Worm (Caenorhabditis elegans) whole organism, midembryonic: Measurements from ENCODE around the gene nhr-246.

Source experiments
- klf-2 ChIP-seq: fragments of 200-800 bp; sonication (Bioruptor generic); conservative IDR thresholded peaks from 2 replicates; pipeline ENCODE4 v1.3.6; 2022; ENCODE audit warnings: missing genetic modification reagents, missing genetic modification characterization, missing compliant biosample characterization
- med-1 ChIP-seq: sonication (generic microtip); optimal IDR thresholded peaks from 2 replicates; lab custom pipeline; 2017; ENCODE audit warnings: missing genetic modification characterization, mild to moderate bottlenecking, missing compliant biosample characterization, antibody characterized with exemption, missing genetic modification reagents; ENCODE audit not compliant: insufficient read depth

ce11 chrV:15276915-15277314, 39.4 kb upstream of the nhr-246 start, which contains the start of gene srw-17:
- TF ChIP-seq med-1 (GFP tag; lab: Kevin White, UChicago) = no peak
- TF ChIP-seq klf-2 = no peak
